4 worm cellular contexts compared by ENCODE assay signal in the genomic region with DNA sequence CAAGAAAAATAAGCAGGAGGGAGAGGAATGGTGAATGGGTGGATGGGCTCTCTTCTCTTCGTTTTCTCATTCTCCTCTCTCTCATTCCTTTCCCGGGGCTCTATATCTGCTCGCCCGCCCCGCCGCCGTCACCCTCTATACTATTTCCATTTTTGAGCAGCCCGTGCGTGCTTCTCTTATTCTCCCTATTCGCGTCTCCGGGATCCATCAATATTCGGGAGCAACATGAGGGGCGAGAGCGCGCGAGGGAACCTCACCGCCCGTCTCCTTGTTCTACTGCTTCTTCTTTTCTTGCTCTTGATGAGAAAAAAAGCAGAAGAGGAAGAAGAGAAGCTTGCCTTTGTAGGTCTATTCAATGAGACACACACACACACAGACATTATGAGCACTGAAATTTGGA.
A peak's percentile ranks its signal among the peaks of the same experiment; 100 is the strongest.
TF ChIP-seq lines count a peak whose summit lies in the region.

No protein-coding gene starts in this region.

TF ChIP-seq in whole organism, L1 larva, 84 proteins besides CTCF, POLR2A, EP300 and RAD21 (continued from another document and continues in another):
- TF ChIP-seq nhr-237 (tag; optimal IDR thresholded peaks at IDR 0.05; lab: Kevin White, UChicago) = no peak
- no peak for TF ChIP-seq lin-15B (tag; optimal IDR thresholded peaks at IDR 0.05; lab: Kevin White, UChicago)
- no peak for TF ChIP-seq alr-1 (tag; optimal IDR thresholded peaks at IDR 0.05; lab: Kevin White, UChicago; ENCODE audit: borderline replicate concordance)
- TF ChIP-seq sox-4 (tag; optimal IDR thresholded peaks at IDR 0.05; lab: Kevin White, UChicago) = no peak
- no peak for TF ChIP-seq C34B4.2 (tag; optimal IDR thresholded peaks at IDR 0.05; lab: Kevin White, UChicago)
- no peak for TF ChIP-seq ceh-90 (tag; optimal IDR thresholded peaks at IDR 0.05; lab: Kevin White, UChicago)
- TF ChIP-seq unc-30 (tag; optimal IDR thresholded peaks at IDR 0.05; lab: Kevin White, UChicago) = no peak
- TF ChIP-seq blmp-1 (tag; optimal IDR thresholded peaks at IDR 0.05; lab: Kevin White, UChicago) = no peak
- TF ChIP-seq mep-1 (tag; optimal IDR thresholded peaks at IDR 0.05; lab: Kevin White, UChicago) = peak; percentile 34
- no peak for TF ChIP-seq hlh-4 (tag; optimal IDR thresholded peaks at IDR 0.05; lab: Kevin White, UChicago)
- no peak for TF ChIP-seq ces-1 (GFP tag; optimal IDR thresholded peaks at IDR 0.05; lab: Kevin White, UChicago)
- no peak for TF ChIP-seq tlp-1 (tag; optimal IDR thresholded peaks at IDR 0.05; lab: Kevin White, UChicago)
- no peak for TF ChIP-seq ztf-4 (tag; optimal IDR thresholded peaks at IDR 0.05; lab: Kevin White, UChicago)
- TF ChIP-seq unc-62 (GFP tag; optimal IDR thresholded peaks at IDR 0.05; lab: Kevin White, UChicago) = no peak
- TF ChIP-seq fkh-8 (tag; optimal IDR thresholded peaks at IDR 0.05; lab: Kevin White, UChicago) = peak; percentile 65
- TF ChIP-seq ceh-88 (GFP tag; IDR thresholded peaks at IDR 0.05; lab: Robert Waterston, UW) = no peak
- no peak for TF ChIP-seq jun-1 (tag; optimal IDR thresholded peaks at IDR 0.05; lab: Kevin White, UChicago)
- no peak for TF ChIP-seq nhr-76 (tag; optimal IDR thresholded peaks at IDR 0.05; lab: Kevin White, UChicago)
- TF ChIP-seq pag-3 (tag; optimal IDR thresholded peaks at IDR 0.05; lab: Kevin White, UChicago; ENCODE audit: borderline replicate concordance, insufficient read depth) = no peak
- no peak for TF ChIP-seq elt-2 (tag; optimal IDR thresholded peaks at IDR 0.05; lab: Kevin White, UChicago)
- no peak for TF ChIP-seq vab-15 (tag; optimal IDR thresholded peaks at IDR 0.05; lab: Kevin White, UChicago)
- no peak for TF ChIP-seq nhr-20 (tag; optimal IDR thresholded peaks at IDR 0.05; lab: Kevin White, UChicago)
- no peak for TF ChIP-seq pax-3 (tag; optimal IDR thresholded peaks at IDR 0.05; lab: Kevin White, UChicago)
- TF ChIP-seq nhr-71 (tag; optimal IDR thresholded peaks at IDR 0.05; lab: Kevin White, UChicago) = no peak
- TF ChIP-seq zip-4 (GFP tag; optimal IDR thresholded peaks at IDR 0.05; lab: Kevin White, UChicago) = no peak
- TF ChIP-seq lin-39 (tag; optimal IDR thresholded peaks at IDR 0.05; lab: Kevin White, UChicago) = no peak
- no peak for TF ChIP-seq xbp-1 (tag; optimal IDR thresholded peaks at IDR 0.05; lab: Kevin White, UChicago)
- no peak for TF ChIP-seq hlh-17 (GFP tag; optimal IDR thresholded peaks at IDR 0.05; lab: Kevin White, UChicago; ENCODE audit: borderline replicate concordance)
- TF ChIP-seq unc-98 (GFP tag; IDR thresholded peaks at IDR 0.05; lab: Robert Waterston, UW) = no peak
- no peak for TF ChIP-seq Y116A8C.19 (tag; optimal IDR thresholded peaks at IDR 0.05; lab: Kevin White, UChicago; ENCODE audit: borderline replicate concordance)
- TF ChIP-seq lir-3 (tag; optimal IDR thresholded peaks at IDR 0.05; lab: Kevin White, UChicago; ENCODE audit: poor library complexity) = no peak
- TF ChIP-seq nhr-47 (tag; optimal IDR thresholded peaks at IDR 0.05; lab: Kevin White, UChicago) = no peak

TF ChIP-seq in whole organism, L2 larva, 48 proteins besides CTCF, POLR2A, EP300 and RAD21 (continued from another document):
- TF ChIP-seq F13H6.1 (tag; optimal IDR thresholded peaks at IDR 0.05; lab: Kevin White, UChicago) = peak; percentile 20
- peak; percentile 25 for TF ChIP-seq crh-2 (tag; optimal IDR thresholded peaks at IDR 0.05; lab: Kevin White, UChicago)
- TF ChIP-seq ztf-1 (GFP tag; conservative IDR thresholded peaks at IDR 0.05; lab: Robert Waterston, UW) = no peak
- peak; percentile 47 for TF ChIP-seq snpc-4 (tag; optimal IDR thresholded peaks at IDR 0.05; lab: Kevin White, UChicago)
- TF ChIP-seq nhr-23 (tag; optimal IDR thresholded peaks at IDR 0.05; lab: Kevin White, UChicago) = no peak

TF ChIP-seq in whole organism, L4 larva, 104 proteins besides CTCF, POLR2A, EP300 and RAD21 (continued from another document and continues in another):
- no peak for TF ChIP-seq spr-1 (tag; optimal IDR thresholded peaks at IDR 0.05; lab: Kevin White, UChicago)
- TF ChIP-seq vab-7 (GFP tag; IDR thresholded peaks at IDR 0.05; lab: Robert Waterston, UW) = 0 out of 2 replicates have a peak, but pooled peaks have one; percentile 26
- TF ChIP-seq F37D6.2 (tag; optimal IDR thresholded peaks at IDR 0.05; lab: Kevin White, UChicago) = peak; percentile 2
- TF ChIP-seq hlh-30 (tag; optimal IDR thresholded peaks at IDR 0.05; lab: Kevin White, UChicago; ENCODE audit: insufficient read depth) = peak; percentile 14
- TF ChIP-seq nhr-25 (tag; optimal IDR thresholded peaks at IDR 0.05; lab: Kevin White, UChicago; ENCODE audit: borderline replicate concordance, insufficient read depth) = no peak
- no peak for TF ChIP-seq ceh-62 (tag; optimal IDR thresholded peaks at IDR 0.05; lab: Kevin White, UChicago)
- no peak for TF ChIP-seq tra-1 (GFP tag; IDR thresholded peaks at IDR 0.05; lab: Robert Waterston, UW)
- no peak for TF ChIP-seq php-3 (GFP tag; IDR thresholded peaks at IDR 0.05; lab: Robert Waterston, UW)
- no peak for TF ChIP-seq daf-19 (GFP tag; conservative IDR thresholded peaks at IDR 0.05; lab: Robert Waterston, UW)
- no peak for TF ChIP-seq snpc-4 (tag; optimal IDR thresholded peaks at IDR 0.05; lab: Kevin White, UChicago)
- no peak for TF ChIP-seq aha-1 (tag; lab: Kevin White, UChicago)
- TF ChIP-seq F26F4.8 (GFP tag; conservative IDR thresholded peaks at IDR 0.05; lab: Robert Waterston, UW) = no peak
- TF ChIP-seq hlh-11 (tag; optimal IDR thresholded peaks at IDR 0.05; lab: Kevin White, UChicago) = no peak
- TF ChIP-seq lin-38 (GFP tag; IDR thresholded peaks at IDR 0.05; lab: Robert Waterston, UW) = no peak
- TF ChIP-seq nhr-6 (tag; optimal IDR thresholded peaks at IDR 0.05; lab: Kevin White, UChicago) = no peak
- no peak for TF ChIP-seq ceh-82 (tag; optimal IDR thresholded peaks at IDR 0.05; lab: Kevin White, UChicago)
- no peak for TF ChIP-seq pqm-1 (tag; optimal IDR thresholded peaks at IDR 0.05; lab: Kevin White, UChicago)
- TF ChIP-seq nhr-76 (tag; optimal IDR thresholded peaks at IDR 0.05; lab: Kevin White, UChicago) = no peak
- no peak for TF ChIP-seq arid-1 (GFP tag; conservative IDR thresholded peaks at IDR 0.05; lab: Robert Waterston, UW)
- TF ChIP-seq dve-1 (tag; optimal IDR thresholded peaks at IDR 0.05; lab: Kevin White, UChicago; ENCODE audit: insufficient read depth) = no peak
- TF ChIP-seq daf-12 (tag; optimal IDR thresholded peaks at IDR 0.05; lab: Kevin White, UChicago) = no peak
- TF ChIP-seq lsy-2 (tag; optimal IDR thresholded peaks at IDR 0.05; lab: Kevin White, UChicago) = peak in 1 of 2 experiments; percentile 44
- TF ChIP-seq F10B5.3 (tag; optimal IDR thresholded peaks at IDR 0.05; lab: Kevin White, UChicago) = no peak
- TF ChIP-seq fkh-10 (GFP tag; optimal IDR thresholded peaks at IDR 0.05; lab: Kevin White, UChicago) = peak; percentile 34
- no peak for TF ChIP-seq zfp-3 (GFP tag; conservative IDR thresholded peaks at IDR 0.05; lab: Robert Waterston, UW)
- TF ChIP-seq ceh-44 (GFP tag; IDR thresholded peaks at IDR 0.05; lab: Robert Waterston, UW) = no peak
- no peak for TF ChIP-seq daf-8 (GFP tag; IDR thresholded peaks at IDR 0.05; lab: Robert Waterston, UW)
- no peak for TF ChIP-seq unc-62 (GFP tag; optimal IDR thresholded peaks at IDR 0.05 in 1 of 2; lab: Kevin White, UChicago)
- no peak for TF ChIP-seq unc-62 (tag; optimal IDR thresholded peaks at IDR 0.05; lab: Kevin White, UChicago)
- TF ChIP-seq rbr-2 (tag; optimal IDR thresholded peaks at IDR 0.05; lab: Kevin White, UChicago) = peak; percentile 67
- TF ChIP-seq jun-1 (tag; optimal IDR thresholded peaks at IDR 0.05; lab: Kevin White, UChicago) = no peak
- no peak for TF ChIP-seq lin-1 (GFP tag; IDR thresholded peaks at IDR 0.05; lab: Robert Waterston, UW)
- TF ChIP-seq ceh-32 (tag; optimal IDR thresholded peaks at IDR 0.05; lab: Kevin White, UChicago; ENCODE audit: poor library complexity) = no peak
- TF ChIP-seq R02D3.7 (tag; optimal IDR thresholded peaks at IDR 0.05; lab: Kevin White, UChicago) = no peak
- TF ChIP-seq nhr-42 (GFP tag; IDR thresholded peaks at IDR 0.05; lab: Robert Waterston, UW) = no peak
- TF ChIP-seq set-16 (GFP tag; IDR thresholded peaks at IDR 0.05; lab: Robert Waterston, UW) = peak; percentile 54; the same call in 1 of the 2 replicates
- TF ChIP-seq hmg-1.1 (GFP tag; IDR thresholded peaks at IDR 0.05; lab: Robert Waterston, UW) = peak; percentile 46; the same call in 1 of the 2 replicates
- TF ChIP-seq mxl-2 (GFP tag; conservative IDR thresholded peaks at IDR 0.05; lab: Robert Waterston, UW) = no peak
- TF ChIP-seq madf-9 (GFP tag; conservative IDR thresholded peaks at IDR 0.05; lab: Robert Waterston, UW) = no peak
- TF ChIP-seq mdt-29 (GFP tag; IDR thresholded peaks at IDR 0.05; lab: Robert Waterston, UW) = no peak
- no peak for TF ChIP-seq nhr-28 (tag; optimal IDR thresholded peaks at IDR 0.05; lab: Kevin White, UChicago)
- TF ChIP-seq mep-1 (tag; optimal IDR thresholded peaks at IDR 0.05; lab: Kevin White, UChicago) = peak; percentile 71
- no peak for TF ChIP-seq nhr-41 (GFP tag; IDR thresholded peaks at IDR 0.05; lab: Robert Waterston, UW)
- TF ChIP-seq ztf-11 (tag; optimal IDR thresholded peaks at IDR 0.05; lab: Kevin White, UChicago) = no peak
- TF ChIP-seq nhr-237 (tag; optimal IDR thresholded peaks at IDR 0.05; lab: Kevin White, UChicago) = no peak
- TF ChIP-seq T20F7.1 (GFP tag; optimal IDR thresholded peaks at IDR 0.05; lab: Kevin White, UChicago) = no peak
- no peak for TF ChIP-seq ztf-7 (tag; optimal IDR thresholded peaks at IDR 0.05; lab: Kevin White, UChicago)
- no peak for TF ChIP-seq ama-1 (optimal IDR thresholded peaks at IDR 0.05; lab: Kevin White, UChicago)
- no peak for TF ChIP-seq lim-7 (GFP tag; IDR thresholded peaks at IDR 0.05; lab: Robert Waterston, UW)

TF ChIP-seq in whole organism, late embryonic, 69 proteins besides CTCF, POLR2A, EP300 and RAD21 (continued from another document):
- TF ChIP-seq sdc-2 (tag; optimal IDR thresholded peaks at IDR 0.05; lab: Kevin White, UChicago) (peak; percentile 27), syd-9 (tag; optimal IDR thresholded peaks at IDR 0.05; lab: Kevin White, UChicago) (no peak), ceh-48 (tag; optimal IDR thresholded peaks at IDR 0.05; lab: Kevin White, UChicago) (peak; percentile 49), nfya-1 (tag; optimal IDR thresholded peaks at IDR 0.05; lab: Kevin White, UChicago) (peak; percentile 42), fkh-6 (tag; optimal IDR thresholded peaks at IDR 0.05; lab: Kevin White, UChicago) (peak; percentile 4)
